Fruit fly (Drosophila melanogaster) whole organism, embryonic: ENCODE measurements around the gene CG32023.

Experiments used
- Aef1 ChIP-seq: fragments of 200-800 bp; sonication (Bioruptor generic); IDR thresholded peaks from 3 replicates; pipeline ENCODE4 v1.3.6; 2022; ENCODE audit warnings: missing biosample characterization, missing genetic modification characterization
- Bdp1 ChIP-seq: fragments of 200-800 bp; sonication (Bioruptor generic); optimal IDR thresholded peaks from 3 replicates; lab custom pipeline; 2016; ENCODE audit warnings: missing biosample characterization, missing genetic modification characterization
- CG10321 ChIP-seq: fragments of 200-800 bp; sonication (Bioruptor generic); IDR thresholded peaks from 2 replicates; pipeline ENCODE4 v1.3.6; 2022; ENCODE audit warnings: missing biosample characterization, missing genetic modification characterization
- CG11085 ChIP-seq: fragments of 200-800 bp; sonication (Bioruptor generic); IDR thresholded peaks from 2 replicates; pipeline ENCODE4 v1.3.6; 2022; ENCODE audit warnings: missing biosample characterization, missing genetic modification characterization
- CG11504 ChIP-seq: fragments of 200-800 bp; sonication (Bioruptor generic); optimal IDR thresholded peaks from 3 replicates; lab custom pipeline; 2019; ENCODE audit warnings: missing biosample characterization, mild to moderate bottlenecking, missing genetic modification characterization, moderate library complexity
- CG15479 ChIP-seq: fragments of 200-800 bp; sonication (Bioruptor generic); optimal IDR thresholded peaks from 3 replicates; lab custom pipeline; 2019; ENCODE audit warnings: missing biosample characterization, mild to moderate bottlenecking, missing genetic modification characterization, moderate library complexity
- CG16779 ChIP-seq: fragments of 200-800 bp; sonication (Bioruptor generic); IDR thresholded peaks from 2 replicates; pipeline ENCODE4 v1.3.6; 2022; ENCODE audit warnings: missing biosample characterization, missing genetic modification characterization
- CG1832 ChIP-seq: fragments of 200-800 bp; sonication (Bioruptor generic); optimal IDR thresholded peaks from 2 replicates; lab custom pipeline; 2017; ENCODE audit warnings: missing biosample characterization, mild to moderate bottlenecking, missing genetic modification characterization, inconsistent platforms
- CG3065 ChIP-seq: fragments of 200-800 bp; sonication (Bioruptor generic); optimal IDR thresholded peaks from 2 replicates; lab custom pipeline; 2016; ENCODE audit warnings: missing biosample characterization, missing genetic modification characterization
- CG34376 ChIP-seq: fragments of 200-800 bp; sonication (Bioruptor generic); optimal IDR thresholded peaks from 2 replicates; lab custom pipeline; 2018; ENCODE audit warnings: missing biosample characterization, mild to moderate bottlenecking, missing genetic modification characterization
- CG3726 ChIP-seq: fragments of 200-800 bp; sonication (Bioruptor generic); IDR thresholded peaks from 3 replicates; pipeline ENCODE4, ENCODE4 v1.3.6; 2022; ENCODE audit warnings: missing biosample characterization, missing genetic modification characterization
- CG3838 ChIP-seq: fragments of 200-800 bp; sonication (Bioruptor generic); optimal IDR thresholded peaks from 3 replicates; lab custom pipeline; 2016; ENCODE audit warnings: missing biosample characterization, missing genetic modification characterization
- CG4424 ChIP-seq: fragments of 200-800 bp; sonication (Bioruptor generic); optimal IDR thresholded peaks from 3 replicates; lab custom pipeline; 2016; ENCODE audit warnings: missing biosample characterization, missing genetic modification characterization
- CG5180 ChIP-seq: fragments of 200-800 bp; sonication (Bioruptor generic); optimal IDR thresholded peaks from 3 replicates; lab custom pipeline; 2017; ENCODE audit warnings: missing biosample characterization, missing genetic modification characterization, mild to moderate bottlenecking, moderate library complexity, missing genetic modification reagents
- CG5953 ChIP-seq: fragments of 200-800 bp; sonication (Bioruptor generic); IDR thresholded peaks from 2 replicates; pipeline ENCODE4 v1.3.6; 2022; ENCODE audit warnings: missing biosample characterization, missing genetic modification characterization
- CG6854 ChIP-seq: fragments of 200-800 bp; sonication (Bioruptor generic); optimal IDR thresholded peaks from 3 replicates; lab custom pipeline; 2017; ENCODE audit warnings: missing biosample characterization, mild to moderate bottlenecking, missing genetic modification characterization
- CG8359 ChIP-seq: fragments of 200-800 bp; sonication (Bioruptor generic); optimal IDR thresholded peaks from 2 replicates; lab custom pipeline; 2017; ENCODE audit warnings: missing biosample characterization, mild to moderate bottlenecking, missing genetic modification characterization, borderline replicate concordance
- CG8765 ChIP-seq: fragments of 200-800 bp; sonication (Bioruptor generic); IDR thresholded peaks from 2 replicates; pipeline ENCODE4 v1.3.6; 2022; ENCODE audit warnings: missing biosample characterization, missing genetic modification characterization
- CG9437 ChIP-seq: fragments of 200-800 bp; sonication (Bioruptor generic); optimal IDR thresholded peaks from 2 replicates; lab custom pipeline; 2018; ENCODE audit warnings: missing biosample characterization, mild to moderate bottlenecking, missing genetic modification characterization
- CG9609 ChIP-seq: fragments of 200-800 bp; sonication (Bioruptor generic); optimal IDR thresholded peaks from 3 replicates; lab custom pipeline; 2016; ENCODE audit warnings: missing biosample characterization, missing genetic modification characterization
- D19B ChIP-seq: fragments of 200-800 bp; sonication (Bioruptor generic); optimal IDR thresholded peaks from 2 replicates; lab custom pipeline; 2017; ENCODE audit warnings: missing biosample characterization, mild to moderate bottlenecking, missing genetic modification characterization
- HLH4C ChIP-seq: fragments of 200-800 bp; sonication (Bioruptor generic); IDR thresholded peaks from 3 replicates; pipeline ENCODE4 v1.3.6; 2022; ENCODE audit warnings: missing biosample characterization, missing genetic modification characterization; ENCODE audit not compliant: partially characterized antibody
- Hr39 ChIP-seq: fragments of >200 bp; optimal IDR thresholded peaks from 2 replicates; lab custom pipeline; 2017
- Jarid2 ChIP-seq: fragments of 200-800 bp; sonication (Bioruptor generic); optimal IDR thresholded peaks from 3 replicates; lab custom pipeline; 2017; ENCODE audit warnings: mild to moderate bottlenecking, missing biosample characterization, missing genetic modification reagents, missing genetic modification characterization
- Lpt ChIP-seq: fragments of >200 bp; optimal IDR thresholded peaks from 2 replicates; lab custom pipeline; 2018; ENCODE audit warnings: missing biosample characterization, missing genetic modification characterization
- NC2α ChIP-seq: fragments of 200-800 bp; sonication (Bioruptor generic); optimal IDR thresholded peaks from 2 replicates; lab custom pipeline; 2016; ENCODE audit warnings: missing biosample characterization, missing genetic modification characterization
- NK7.1 ChIP-seq: fragments of 200-800 bp; sonication (Bioruptor generic); optimal IDR thresholded peaks from 3 replicates; lab custom pipeline; 2016; ENCODE audit warnings: missing biosample characterization, missing genetic modification characterization
- Nf-YB ChIP-seq: fragments of 200-800 bp; sonication (Bioruptor generic); optimal IDR thresholded peaks from 3 replicates; lab custom pipeline; 2019; ENCODE audit warnings: missing biosample characterization, mild to moderate bottlenecking, missing genetic modification characterization, moderate library complexity
- TFAM ChIP-seq: fragments of 200-800 bp; sonication (Bioruptor generic); optimal IDR thresholded peaks from 2 replicates; lab custom pipeline; 2017; ENCODE audit warnings: missing biosample characterization, missing genetic modification characterization, inconsistent platforms
- Xrp1 ChIP-seq: fragments of 200-800 bp; sonication (Bioruptor generic); IDR thresholded peaks from 2 replicates; pipeline ENCODE4 v1.3.6; 2022; ENCODE audit warnings: missing biosample characterization, missing genetic modification characterization
- ac ChIP-seq: fragments of 200-800 bp; sonication (Bioruptor generic); optimal IDR thresholded peaks from 3 replicates; lab custom pipeline; 2017; ENCODE audit warnings: missing biosample characterization, mild to moderate bottlenecking, missing genetic modification characterization
- br ChIP-seq: fragments of >200 bp; optimal IDR thresholded peaks from 2 replicates; lab custom pipeline; 2017
- cg ChIP-seq: fragments of 200-800 bp; sonication (Bioruptor generic); optimal IDR thresholded peaks from 3 replicates; lab custom pipeline; 2019; ENCODE audit warnings: missing biosample characterization, mild to moderate bottlenecking, missing genetic modification characterization, moderate library complexity
- croc ChIP-seq: fragments of 200-800 bp; sonication (Bioruptor generic); conservative IDR thresholded peaks from 3 replicates; pipeline ENCODE4 v1.3.6; 2022; ENCODE audit warnings: missing biosample characterization, missing genetic modification characterization
- cwo ChIP-seq: fragments of 200-800 bp; sonication (Bioruptor generic); optimal IDR thresholded peaks from 3 replicates; lab custom pipeline; 2017; ENCODE audit warnings: missing biosample characterization, missing genetic modification characterization, mild to moderate bottlenecking, moderate library complexity, missing genetic modification reagents
- exex ChIP-seq: fragments of 200-800 bp; sonication (Bioruptor generic); optimal IDR thresholded peaks from 4 replicates; lab custom pipeline; 2018; ENCODE audit warnings: missing biosample characterization, mild to moderate bottlenecking, missing genetic modification characterization, moderate library complexity
- fd96Cb ChIP-seq: fragments of 200-800 bp; sonication (Bioruptor generic); optimal IDR thresholded peaks from 2 replicates; lab custom pipeline; 2018; ENCODE audit warnings: missing biosample characterization, mild to moderate bottlenecking, missing genetic modification characterization, moderate library complexity
- fu2 ChIP-seq: fragments of 200-800 bp; sonication (Bioruptor generic); optimal IDR thresholded peaks from 2 replicates; lab custom pipeline; 2016; ENCODE audit warnings: missing biosample characterization, missing genetic modification characterization
- hbn ChIP-seq: fragments of 200-800 bp; sonication (Bioruptor generic); IDR thresholded peaks from 2 replicates; pipeline ENCODE4 v1.3.6; 2022; ENCODE audit warnings: missing biosample characterization, missing genetic modification characterization; ENCODE audit not compliant: partially characterized antibody
- her ChIP-seq: fragments of 200-800 bp; sonication (Bioruptor generic); optimal IDR thresholded peaks from 2 replicates; lab custom pipeline; 2016; ENCODE audit warnings: missing biosample characterization, missing genetic modification characterization
- ken ChIP-seq: fragments of 200-800 bp; sonication (Bioruptor generic); IDR thresholded peaks from 3 replicates; pipeline ENCODE4 v1.3.6; 2022; ENCODE audit warnings: missing biosample characterization, missing genetic modification characterization
- kni ChIP-seq: fragments of 200-800 bp; sonication (Bioruptor generic); optimal IDR thresholded peaks from 3 replicates; lab custom pipeline; 2017; ENCODE audit warnings: mild to moderate bottlenecking, missing biosample characterization, missing genetic modification reagents, missing genetic modification characterization
- mirr ChIP-seq: fragments of 200-800 bp; sonication (Bioruptor generic); optimal IDR thresholded peaks from 3 replicates; lab custom pipeline; 2018; ENCODE audit warnings: missing biosample characterization, mild to moderate bottlenecking, missing genetic modification characterization
- org-1 ChIP-seq: fragments of 200-800 bp; sonication (Bioruptor generic); optimal IDR thresholded peaks from 2 replicates; lab custom pipeline; 2017; ENCODE audit warnings: missing biosample characterization, missing genetic modification characterization
- shn ChIP-seq: fragments of 200-800 bp; sonication (Bioruptor generic); optimal IDR thresholded peaks from 3 replicates; lab custom pipeline; 2016; ENCODE audit warnings: missing biosample characterization, missing genetic modification characterization
- sr ChIP-seq: fragments of 200-800 bp; sonication (Bioruptor generic); IDR thresholded peaks from 3 replicates; pipeline ENCODE4 v1.3.6; 2022; ENCODE audit warnings: missing biosample characterization, missing genetic modification characterization
- ssp ChIP-seq: fragments of 200-800 bp; sonication (Bioruptor generic); IDR thresholded peaks from 2 replicates; pipeline ENCODE4 v1.3.6; 2022; ENCODE audit warnings: missing biosample characterization, missing genetic modification characterization
- sug ChIP-seq: fragments of 200-800 bp; optimal IDR thresholded peaks from 2 replicates; lab custom pipeline; 2019; ENCODE audit warnings: missing biosample characterization, mild to moderate bottlenecking, missing genetic modification characterization, moderate library complexity
- twi ChIP-seq: fragments of 200-800 bp; optimal IDR thresholded peaks from 2 replicates; lab custom pipeline; 2019; ENCODE audit warnings: missing biosample characterization, mild to moderate bottlenecking, missing genetic modification characterization, moderate library complexity
- tx ChIP-seq: fragments of 200-800 bp; sonication (Bioruptor generic); optimal IDR thresholded peaks from 2 replicates; lab custom pipeline; 2016; ENCODE audit warnings: missing biosample characterization, missing genetic modification characterization
- zen ChIP-seq: fragments of 200-800 bp; sonication (Bioruptor generic); optimal IDR thresholded peaks from 3 replicates; lab custom pipeline; 2018; ENCODE audit warnings: missing biosample characterization, mild to moderate bottlenecking, missing genetic modification characterization, moderate library complexity
- zf30C ChIP-seq: fragments of 200-800 bp; sonication (Bioruptor generic); optimal IDR thresholded peaks from 3 replicates; lab custom pipeline; 2018; ENCODE audit warnings: missing biosample characterization, mild to moderate bottlenecking, missing genetic modification characterization

The CG32023 gene

dm6 chr3L:8841757-8842156 lies 37.8 kb upstream of the CG32023 start (continued):
- TF ChIP-seq CG8765 (GFP tag; lab: Robert Waterston, UW) (peak; percentile 55; the same call in 1 of the 2 replicates), TFAM (GFP tag; lab: Kevin White, UChicago) (no peak), CG34376 (no peak), CG9437 (GFP tag; lab: Kevin White, UChicago) (peak; percentile 26), CG4424 (GFP tag; lab: Kevin White, UChicago) (peak; percentile 80), CG9609 (peak; percentile 57), zen (tag; lab: Kevin White, UChicago) (peak; percentile 65), CG3065 (GFP tag; lab: Kevin White, UChicago) (no peak), croc (GFP tag; lab: Robert Waterston, UW) (peak; percentile 67; the same call in 2 of the 3 replicates), org-1 (GFP tag; lab: Kevin White, UChicago) (peak; percentile 72), D19B (GFP tag; lab: Kevin White, UChicago) (peak; percentile 94), ssp (GFP tag; lab: Robert Waterston, UW) (peak; percentile 64), CG10321 (peak; percentile 43; the same call in 1 of the 2 replicates), CG16779 (GFP tag; lab: Robert Waterston, UW) (no peak), fd96Cb (tag; lab: Kevin White, UChicago) (peak; percentile 78), Bdp1 (GFP tag; lab: Kevin White, UChicago) (peak; percentile 25), exex (peak; percentile 19), cg (GFP tag; lab: Kevin White, UChicago) (no peak), NK7.1 (GFP tag; lab: Kevin White, UChicago) (peak; percentile 25), CG5953 (GFP tag; lab: Robert Waterston, UW) (peak; percentile 66), Xrp1 (peak; percentile 88), Nf-YB (GFP tag; lab: Kevin White, UChicago) (peak; percentile 30), HLH4C (no peak), kni (GFP tag; lab: Kevin White, UChicago) (no peak), ken (peak; percentile 71), Jarid2 (peak; percentile 7), br (lab: Kevin White, UChicago) (no peak), CG3838 (no peak), cwo (GFP tag; lab: Kevin White, UChicago) (peak; percentile 74), sug (tag; lab: Kevin White, UChicago) (peak; percentile 16), sr (GFP tag; lab: Robert Waterston, UW) (no peak), tx (peak; percentile 41), CG8359 (peak; percentile 33), twi (tag; lab: Kevin White, UChicago) (peak; percentile 42), zf30C (no peak), mirr (GFP tag; lab: Kevin White, UChicago) (peak; percentile 9), CG15479 (GFP tag; lab: Kevin White, UChicago) (no peak), CG11504 (tag; lab: Kevin White, UChicago) (peak; percentile 87), fu2 (GFP tag; lab: Kevin White, UChicago) (peak; percentile 21), CG1832 (no peak), NC2α (GFP tag; lab: Kevin White, UChicago) (peak; percentile 39), Hr39 (lab: Kevin White, UChicago) (no peak), Aef1 (GFP tag; lab: Robert Waterston, UW) (peak; percentile 72), CG3726 (GFP tag; lab: Robert Waterston, UW) (peak; percentile 47; the same call in 1 of the 3 replicates), CG6854 (GFP tag; lab: Kevin White, UChicago) (peak; percentile 43), ac (GFP tag; lab: Kevin White, UChicago) (no peak), Lpt (no peak), CG5180 (GFP tag; lab: Kevin White, UChicago) (no peak), her (GFP tag; lab: Kevin White, UChicago) (peak; percentile 42), hbn (GFP tag; lab: Robert Waterston, UW) (no peak), CG11085 (GFP tag; lab: Robert Waterston, UW) (peak; percentile 25; the same call in 1 of the 2 replicates), shn (GFP tag; lab: Kevin White, UChicago) (no peak)
